Worm (Caenorhabditis elegans): ENCODE data around the gene C34C12.2.
A peak's percentile ranks its signal among the peaks of the same experiment; 100 is the strongest.

C34C12.2 gene

ce11 chrIII:3467013-3467412 lies 13.4 kb downstream of the C34C12.2 start:
- TF ChIP-seq ztf-23 (GFP tag; IDR thresholded peaks at IDR 0.05) (no peak), tab-1 (GFP tag; IDR thresholded peaks at IDR 0.05) (no peak), ztf-29 (GFP tag; IDR thresholded peaks at IDR 0.05) (no peak), cog-1 (tag; optimal IDR thresholded peaks at IDR 0.05) (no peak), flt-1 (GFP tag; IDR thresholded peaks at IDR 0.05) (no peak), T22C8.4 (GFP tag; IDR thresholded peaks at IDR 0.05) (no peak), ref-1 (GFP tag; conservative IDR thresholded peaks at IDR 0.05) (no peak), klf-2 (GFP tag; conservative IDR thresholded peaks at IDR 0.05) (no peak), med-1 (GFP tag; optimal IDR thresholded peaks at IDR 0.05; ENCODE audit: insufficient read depth) (no peak)

- no peak for TF ChIP-seq ref-1 (GFP tag; conservative IDR thresholded peaks at IDR 0.05)
- TF ChIP-seq ztf-29 (GFP tag; IDR thresholded peaks at IDR 0.05) = no peak
- no peak for TF ChIP-seq klf-2 (GFP tag; conservative IDR thresholded peaks at IDR 0.05)
- TF ChIP-seq tab-1 (GFP tag; IDR thresholded peaks at IDR 0.05) = no peak
- TF ChIP-seq cog-1 (tag; optimal IDR thresholded peaks at IDR 0.05) = no peak
- TF ChIP-seq flt-1 (GFP tag; IDR thresholded peaks at IDR 0.05) = no peak
- no peak for TF ChIP-seq ztf-23 (GFP tag; IDR thresholded peaks at IDR 0.05)
Measured at ce11 chrIII:3468384-3468783, 14.8 kb downstream of the C34C12.2 start.

ce11 chrIII:3469646-3470045 lies 16.1 kb downstream of the C34C12.2 start, which contains the start of gene smim-14:
Gene smim-14, minus strand, starts transcription at chrIII:3469746.
- no peak for TF ChIP-seq tab-1 (GFP tag; IDR thresholded peaks at IDR 0.05)

- no peak for TF ChIP-seq med-1 (GFP tag; optimal IDR thresholded peaks at IDR 0.05; ENCODE audit: insufficient read depth)
- no peak for TF ChIP-seq cog-1 (tag; optimal IDR thresholded peaks at IDR 0.05)
- no peak for TF ChIP-seq klf-2 (GFP tag; conservative IDR thresholded peaks at IDR 0.05)
- TF ChIP-seq ref-1 (GFP tag; conservative IDR thresholded peaks at IDR 0.05) = no peak
- no peak for TF ChIP-seq ztf-29 (GFP tag; IDR thresholded peaks at IDR 0.05)
- TF ChIP-seq ztf-23 (GFP tag; IDR thresholded peaks at IDR 0.05) = no peak
- TF ChIP-seq flt-1 (GFP tag; IDR thresholded peaks at IDR 0.05) = no peak
- TF ChIP-seq T22C8.4 (GFP tag; IDR thresholded peaks at IDR 0.05) = no peak
- no peak for TF ChIP-seq tab-1 (GFP tag; IDR thresholded peaks at IDR 0.05)
Measured at ce11 chrIII:3470433-3470832, 16.8 kb downstream of the C34C12.2 start.

- TF ChIP-seq tab-1 (GFP tag; IDR thresholded peaks at IDR 0.05) (no peak), ztf-29 (GFP tag; IDR thresholded peaks at IDR 0.05) (no peak)
Measured at ce11 chrIII:3470973-3471372, 17.4 kb downstream of the C34C12.2 start.

ce11 chrIII:3471403-3472053 lies 17.9 kb downstream of the C34C12.2 start, which contains the start of gene rsu-1:
Gene rsu-1, plus strand, starts transcription at chrIII:3472003.
- TF ChIP-seq flt-1 (GFP tag; IDR thresholded peaks at IDR 0.05) (no peak), ref-1 (GFP tag; conservative IDR thresholded peaks at IDR 0.05) (no peak), T22C8.4 (GFP tag; IDR thresholded peaks at IDR 0.05) (peak; percentile 51), klf-2 (GFP tag; conservative IDR thresholded peaks at IDR 0.05) (no peak), med-1 (GFP tag; optimal IDR thresholded peaks at IDR 0.05; ENCODE audit: insufficient read depth) (no peak), cog-1 (tag; optimal IDR thresholded peaks at IDR 0.05) (peak; percentile 26)

- TF ChIP-seq med-1 (GFP tag; optimal IDR thresholded peaks at IDR 0.05; ENCODE audit: insufficient read depth) (no peak), ztf-23 (GFP tag; IDR thresholded peaks at IDR 0.05) (no peak), T22C8.4 (GFP tag; IDR thresholded peaks at IDR 0.05) (no peak), flt-1 (GFP tag; IDR thresholded peaks at IDR 0.05) (no peak), tab-1 (GFP tag; IDR thresholded peaks at IDR 0.05) (no peak)
Measured at ce11 chrIII:3475014-3475413, 21.4 kb downstream of the C34C12.2 start.

ce11 chrIII:3475497-3475896 lies 21.9 kb downstream of the C34C12.2 start, which contains the start of gene C34C12.9:
Gene C34C12.9, minus strand, starts transcription at chrIII:3475512.
- TF ChIP-seq ztf-23 (GFP tag; IDR thresholded peaks at IDR 0.05) = no peak
- TF ChIP-seq flt-1 (GFP tag; IDR thresholded peaks at IDR 0.05) = no peak
- no peak for TF ChIP-seq ztf-29 (GFP tag; IDR thresholded peaks at IDR 0.05)
- no peak for TF ChIP-seq T22C8.4 (GFP tag; IDR thresholded peaks at IDR 0.05)
- no peak for TF ChIP-seq cog-1 (tag; optimal IDR thresholded peaks at IDR 0.05)
- no peak for TF ChIP-seq klf-2 (GFP tag; conservative IDR thresholded peaks at IDR 0.05)

- no peak for TF ChIP-seq T22C8.4 (GFP tag; IDR thresholded peaks at IDR 0.05)
- TF ChIP-seq tab-1 (GFP tag; IDR thresholded peaks at IDR 0.05) = no peak
- peak; percentile 66 for TF ChIP-seq cog-1 (tag; optimal IDR thresholded peaks at IDR 0.05)
- TF ChIP-seq med-1 (GFP tag; optimal IDR thresholded peaks at IDR 0.05; ENCODE audit: insufficient read depth) = no peak
- TF ChIP-seq flt-1 (GFP tag; IDR thresholded peaks at IDR 0.05) = 0 out of 2 replicates have a peak, but pooled peaks have one; percentile 29
- no peak for TF ChIP-seq ztf-29 (GFP tag; IDR thresholded peaks at IDR 0.05)
- peak; percentile 56; the same call in 1 of the 2 replicates for TF ChIP-seq klf-2 (GFP tag; conservative IDR thresholded peaks at IDR 0.05)
- no peak for TF ChIP-seq ztf-23 (GFP tag; IDR thresholded peaks at IDR 0.05)
- TF ChIP-seq ref-1 (GFP tag; conservative IDR thresholded peaks at IDR 0.05) = no peak
Measured at ce11 chrIII:3476245-3476644, 22.7 kb downstream of the C34C12.2 start.

- TF ChIP-seq ztf-23 (GFP tag; IDR thresholded peaks at IDR 0.05) (no peak), ref-1 (GFP tag; conservative IDR thresholded peaks at IDR 0.05) (no peak), flt-1 (GFP tag; IDR thresholded peaks at IDR 0.05) (no peak), klf-2 (GFP tag; conservative IDR thresholded peaks at IDR 0.05) (no peak), cog-1 (tag; optimal IDR thresholded peaks at IDR 0.05) (no peak), tab-1 (GFP tag; IDR thresholded peaks at IDR 0.05) (no peak), med-1 (GFP tag; optimal IDR thresholded peaks at IDR 0.05; ENCODE audit: insufficient read depth) (no peak), T22C8.4 (GFP tag; IDR thresholded peaks at IDR 0.05) (no peak), ztf-29 (GFP tag; IDR thresholded peaks at IDR 0.05) (no peak)
Measured at ce11 chrIII:3477375-3477774, 23.8 kb downstream of the C34C12.2 start.

All from whole organism, midembryonic.